Fruit fly (Drosophila melanogaster) whole organism, embryonic: ENCODE measurements around the gene CG31347.

ENCODE experiments used
- Asciz ChIP-seq: fragments of 200-800 bp; sonication (Bioruptor generic); optimal IDR thresholded peaks from 2 replicates; lab custom pipeline; 2017; ENCODE audit warnings: missing biosample characterization, mild to moderate bottlenecking, missing genetic modification characterization, missing genetic modification reagents
- BtbVII ChIP-seq: fragments of 200-800 bp; sonication (Bioruptor generic); optimal IDR thresholded peaks from 3 replicates; lab custom pipeline; 2017; ENCODE audit warnings: missing biosample characterization, mild to moderate bottlenecking, missing genetic modification characterization
- CG10431 ChIP-seq: fragments of 200-800 bp; sonication (Bioruptor generic); optimal IDR thresholded peaks from 3 replicates; lab custom pipeline; 2018; ENCODE audit warnings: missing biosample characterization, mild to moderate bottlenecking, missing genetic modification characterization
- CG10654 ChIP-seq: fragments of 200-800 bp; sonication (Bioruptor generic); optimal IDR thresholded peaks from 2 replicates; lab custom pipeline; 2016; ENCODE audit warnings: missing biosample characterization, missing genetic modification characterization
- CG10959 ChIP-seq: fragments of 200-800 bp; sonication (Bioruptor generic); IDR thresholded peaks from 2 replicates; pipeline ENCODE4 v1.3.6; 2022; ENCODE audit warnings: missing biosample characterization, missing genetic modification characterization
- CG12155 ChIP-seq: fragments of 200-800 bp; sonication (Bioruptor generic); optimal IDR thresholded peaks from 3 replicates; lab custom pipeline; 2016; ENCODE audit warnings: missing biosample characterization, missing genetic modification characterization
- CG12659 ChIP-seq: fragments of 200-800 bp; sonication (Bioruptor generic); optimal IDR thresholded peaks from 3 replicates; lab custom pipeline; 2017; ENCODE audit warnings: mild to moderate bottlenecking, missing biosample characterization, missing genetic modification reagents, missing genetic modification characterization
- CG17361 ChIP-seq: fragments of 200-800 bp; sonication (Bioruptor generic); IDR thresholded peaks from 3 replicates; pipeline ENCODE4 v1.3.6; 2022; ENCODE audit warnings: missing biosample characterization, missing genetic modification characterization
- CG17802 ChIP-seq: fragments of 200-800 bp; sonication (Bioruptor generic); optimal IDR thresholded peaks from 2 replicates; lab custom pipeline; 2018; ENCODE audit warnings: missing biosample characterization, mild to moderate bottlenecking, missing genetic modification characterization, moderate library complexity
- CG3995 ChIP-seq: fragments of 200-800 bp; sonication (Bioruptor generic); optimal IDR thresholded peaks from 3 replicates; lab custom pipeline; 2016; ENCODE audit warnings: missing biosample characterization, missing genetic modification characterization
- CG4282 ChIP-seq: fragments of 200-800 bp; sonication (Bioruptor generic); optimal IDR thresholded peaks from 2 replicates; lab custom pipeline; 2016; ENCODE audit warnings: missing biosample characterization, missing genetic modification characterization
- CG7928 ChIP-seq: fragments of 200-800 bp; sonication (Bioruptor generic); optimal IDR thresholded peaks from 2 replicates; lab custom pipeline; 2017; ENCODE audit warnings: missing biosample characterization, mild to moderate bottlenecking, missing genetic modification characterization
- CG8290 ChIP-seq, 3 experiments: fragments of 200-800 bp; sonication (Bioruptor generic); optimal IDR thresholded peaks; 2 replicates each; lab custom pipeline; 2016 to 2019; ENCODE audit warnings: missing biosample characterization in 3 of 3, missing genetic modification characterization in 3 of 3, mild to moderate bottlenecking in 2 of 3, moderate library complexity in 1 of 3
- CG9932 ChIP-seq: fragments of 200-800 bp; sonication (Bioruptor generic); IDR thresholded peaks from 2 replicates; pipeline ENCODE4 v1.3.6; 2022; ENCODE audit warnings: missing biosample characterization, missing genetic modification characterization
- D ChIP-seq, 2 experiments: fragments of 200-800 bp in 1 of 2; fragments of >200 bp in 1 of 2; sonication (Bioruptor generic) in 1 of 2; optimal IDR thresholded peaks; 2 replicates in 1 of 2; 3 replicates in 1 of 2; lab custom pipeline; 2017; ENCODE audit warnings: mild to moderate bottlenecking in 1 of 2, missing biosample characterization in 1 of 2, missing genetic modification characterization in 1 of 2, missing genetic modification reagents in 1 of 2
- Dfd ChIP-seq, 2 experiments: fragments of >200 bp; optimal IDR thresholded peaks; 2 replicates each; lab custom pipeline; 2017; ENCODE audit warnings: missing biosample characterization in 2 of 2, missing genetic modification characterization in 2 of 2
- ERR ChIP-seq: fragments of 200-800 bp; sonication (Bioruptor generic); optimal IDR thresholded peaks from 2 replicates; lab custom pipeline; 2016; ENCODE audit warnings: missing biosample characterization, missing genetic modification characterization
- Ets65A ChIP-seq: fragments of 200-800 bp; sonication (Bioruptor generic); peaks from one replicate; lab custom pipeline; 2016; ENCODE audit warnings: missing biosample characterization, missing genetic modification characterization
- Gsc ChIP-seq: fragments of 200-800 bp; sonication (Bioruptor generic); IDR thresholded peaks from 2 replicates; pipeline ENCODE4 v1.3.6; 2022; ENCODE audit warnings: missing biosample characterization, missing genetic modification characterization
- HLH3B ChIP-seq: fragments of 200-800 bp; sonication (Bioruptor generic); IDR thresholded peaks from 2 replicates; pipeline ENCODE4 v1.3.6; 2022; ENCODE audit warnings: missing biosample characterization, missing genetic modification characterization
- MBD-R2 ChIP-seq: fragments of 200-800 bp; sonication (Bioruptor generic); IDR thresholded peaks from 2 replicates; pipeline ENCODE4 v1.3.6; 2022; ENCODE audit warnings: missing biosample characterization, missing genetic modification characterization
- Mad ChIP-seq: fragments of 200-800 bp; sonication (Bioruptor generic); optimal IDR thresholded peaks from 2 replicates; lab custom pipeline; 2016; ENCODE audit warnings: missing biosample characterization, missing genetic modification characterization
- NC2α ChIP-seq: fragments of 200-800 bp; sonication (Bioruptor generic); optimal IDR thresholded peaks from 2 replicates; lab custom pipeline; 2016; ENCODE audit warnings: missing biosample characterization, missing genetic modification characterization
- Nf-YC ChIP-seq: fragments of 200-800 bp; optimal IDR thresholded peaks from 3 replicates; lab custom pipeline; 2019; ENCODE audit warnings: missing biosample characterization, mild to moderate bottlenecking, missing genetic modification characterization, moderate library complexity
- Opbp ChIP-seq: fragments of 200-800 bp; sonication (Bioruptor generic); IDR thresholded peaks from 3 replicates; pipeline ENCODE4 v1.3.6; 2022; ENCODE audit warnings: missing biosample characterization, missing genetic modification characterization; ENCODE audit not compliant: partially characterized antibody
- Rx ChIP-seq: fragments of 200-800 bp; sonication (Bioruptor generic); IDR thresholded peaks from 2 replicates; pipeline ENCODE4 v1.3.6; 2022; ENCODE audit warnings: missing biosample characterization, missing genetic modification characterization
- Usf ChIP-seq: fragments of 200-800 bp; sonication (Bioruptor generic); optimal IDR thresholded peaks from 2 replicates; lab custom pipeline; 2017; ENCODE audit warnings: missing genotype, missing biosample characterization, missing genetic modification characterization
- bcd ChIP-seq: fragments of 200-800 bp; sonication (Bioruptor generic); optimal IDR thresholded peaks from 2 replicates; lab custom pipeline; 2017; ENCODE audit warnings: missing biosample characterization, mild to moderate bottlenecking, missing genetic modification characterization
- cwo ChIP-seq: fragments of 200-800 bp; sonication (Bioruptor generic); optimal IDR thresholded peaks from 3 replicates; lab custom pipeline; 2017; ENCODE audit warnings: missing biosample characterization, missing genetic modification characterization, mild to moderate bottlenecking, moderate library complexity, missing genetic modification reagents
- dati ChIP-seq: fragments of 200-800 bp; sonication (Bioruptor generic); IDR thresholded peaks from 2 replicates; pipeline ENCODE4 v1.3.6; 2022; ENCODE audit warnings: missing biosample characterization, missing genetic modification characterization
- gt ChIP-seq: fragments of 200-800 bp; sonication (Bioruptor generic); IDR thresholded peaks from 2 replicates; pipeline ENCODE4 v1.3.6; 2022; ENCODE audit warnings: missing biosample characterization, missing genetic modification characterization
- hkb ChIP-seq, 2 experiments: fragments of 200-800 bp in 1 of 2; fragments of >200 bp in 1 of 2; sonication (Bioruptor generic) in 1 of 2; IDR thresholded peaks in 1 of 2; optimal IDR thresholded peaks in 1 of 2; 2 replicates each; pipeline versions ENCODE4 v1.3.6 to Lab custom; 2017 to 2022; ENCODE audit warnings: missing biosample characterization in 1 of 2, missing genetic modification characterization in 1 of 2
- kah ChIP-seq: fragments of 200-800 bp; sonication (Bioruptor generic); optimal IDR thresholded peaks from 2 replicates; lab custom pipeline; 2018; ENCODE audit warnings: missing biosample characterization, mild to moderate bottlenecking, missing genetic modification characterization
- kni ChIP-seq: fragments of 200-800 bp; sonication (Bioruptor generic); optimal IDR thresholded peaks from 3 replicates; lab custom pipeline; 2017; ENCODE audit warnings: mild to moderate bottlenecking, missing biosample characterization, missing genetic modification reagents, missing genetic modification characterization
- nerfin-1 ChIP-seq: fragments of 200-800 bp; sonication (Bioruptor generic); optimal IDR thresholded peaks from 3 replicates; lab custom pipeline; 2019; ENCODE audit warnings: missing biosample characterization, mild to moderate bottlenecking, missing genetic modification characterization, moderate library complexity
- onecut ChIP-seq: fragments of 200-800 bp; sonication (Bioruptor generic); IDR thresholded peaks from 2 replicates; pipeline ENCODE4 v1.3.6; 2022; ENCODE audit warnings: missing biosample characterization, missing genetic modification characterization
- pzg ChIP-seq: fragments of 200-800 bp; sonication (Bioruptor generic); optimal IDR thresholded peaks from 3 replicates; lab custom pipeline; 2018; ENCODE audit warnings: missing biosample characterization, mild to moderate bottlenecking, missing genetic modification characterization, moderate library complexity
- run ChIP-seq: fragments of 200-800 bp; sonication (Bioruptor generic); optimal IDR thresholded peaks from 3 replicates; lab custom pipeline; 2018; ENCODE audit warnings: missing biosample characterization, mild to moderate bottlenecking, missing genetic modification characterization
- seq ChIP-seq: fragments of 200-800 bp; sonication (Bioruptor generic); IDR thresholded peaks from 2 replicates; pipeline ENCODE4 v1.3.6; 2022; ENCODE audit warnings: missing biosample characterization, missing genetic modification characterization
- sima ChIP-seq: fragments of 200-800 bp; sonication (Bioruptor generic); optimal IDR thresholded peaks from 2 replicates; lab custom pipeline; 2016; ENCODE audit warnings: missing biosample characterization, missing genetic modification characterization
- sna ChIP-seq: fragments of 200-800 bp; sonication (Bioruptor generic); IDR thresholded peaks from 2 replicates; pipeline ENCODE4 v1.3.6; 2022; ENCODE audit warnings: missing biosample characterization, missing genetic modification characterization; ENCODE audit not compliant: partially characterized antibody
- so ChIP-seq: fragments of 200-800 bp; sonication (Bioruptor generic); IDR thresholded peaks from 3 replicates; pipeline ENCODE4 v1.3.6; 2022; ENCODE audit warnings: missing biosample characterization, missing genetic modification characterization
- sr ChIP-seq: fragments of 200-800 bp; sonication (Bioruptor generic); IDR thresholded peaks from 3 replicates; pipeline ENCODE4 v1.3.6; 2022; ENCODE audit warnings: missing biosample characterization, missing genetic modification characterization
- vvl ChIP-seq: fragments of 200-800 bp; sonication (Bioruptor generic); IDR thresholded peaks from 2 replicates; pipeline ENCODE4 v1.3.6; 2022; ENCODE audit warnings: missing biosample characterization, missing genetic modification characterization
- zfh1 ChIP-seq: fragments of 200-800 bp; sonication (Bioruptor generic); IDR thresholded peaks from 3 replicates; pipeline ENCODE4 v1.3.6; 2022; ENCODE audit warnings: missing biosample characterization, missing genetic modification characterization

CG31347 gene

DNA sequence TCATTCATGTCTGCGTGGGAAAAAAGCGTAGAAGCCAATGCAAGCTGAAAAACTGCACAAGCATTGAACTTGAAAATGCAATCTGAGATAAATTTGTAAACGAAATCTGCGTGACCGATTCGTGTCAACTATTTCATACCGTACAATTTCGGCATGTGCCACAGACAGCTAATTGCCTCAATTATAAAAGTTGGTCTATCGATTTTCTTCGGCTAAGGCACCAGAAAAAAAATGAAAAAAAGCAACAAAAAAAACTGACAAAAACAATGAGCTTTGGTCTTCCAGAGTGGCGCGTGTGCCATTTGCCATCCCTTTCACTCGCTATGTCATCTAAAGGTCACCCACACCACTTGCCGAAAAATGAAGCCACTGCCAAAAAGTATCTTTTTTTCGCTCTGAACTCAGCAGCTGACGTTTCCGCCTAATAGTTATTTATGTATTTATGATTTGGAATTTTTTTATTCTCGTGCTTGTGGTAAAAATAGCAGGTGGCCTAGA is 26.2 kb upstream of the CG31347 start (continued):
- TF ChIP-seq dati (no peak), ERR (GFP tag; lab: Kevin White, UChicago) (peak; percentile 93)

DNA sequence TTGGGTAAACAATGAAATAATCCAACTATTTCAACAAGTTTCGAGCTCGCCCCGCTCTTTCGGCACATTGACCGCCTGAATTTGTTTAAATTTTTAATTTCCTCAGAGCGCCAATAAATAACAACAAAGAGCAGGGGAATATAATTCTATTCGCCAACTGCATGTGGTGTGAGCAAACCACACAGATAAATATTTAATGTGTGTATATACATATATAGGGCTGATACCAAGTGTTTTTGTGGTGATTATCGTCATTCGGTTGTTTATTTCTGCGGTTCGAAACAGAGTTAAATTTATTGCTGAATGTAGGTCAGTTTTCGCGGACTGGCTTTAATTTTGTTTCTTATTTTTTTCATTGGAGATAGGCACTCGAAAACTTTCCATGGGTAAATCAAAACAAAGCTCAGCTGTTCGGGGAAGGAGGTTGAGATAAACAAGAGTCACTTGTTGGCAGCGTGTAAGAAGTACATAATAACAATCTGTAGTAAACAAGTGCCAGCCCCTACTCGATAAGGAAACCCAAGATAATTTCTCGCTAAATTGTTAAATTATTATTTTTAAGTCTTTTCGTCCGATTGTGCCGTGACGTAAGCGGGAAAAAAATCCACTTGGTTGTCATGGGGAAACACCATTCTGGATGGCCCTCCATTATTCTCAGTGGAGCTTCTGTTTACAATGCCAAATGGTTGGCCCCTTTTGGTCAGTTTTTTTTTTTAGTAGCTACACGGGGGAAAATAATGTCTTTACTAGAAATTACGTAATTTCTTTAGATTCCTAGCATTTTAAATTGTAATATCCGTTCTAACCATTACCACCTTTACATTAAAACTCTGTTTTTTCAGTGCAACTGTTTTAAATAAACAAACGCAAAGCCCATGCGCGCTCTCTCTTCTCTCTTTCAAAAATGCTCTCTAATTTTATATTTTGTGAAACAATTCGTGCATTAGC is 25.5 kb upstream of the CG31347 start:
- TF ChIP-seq Mad (GFP tag; lab: Kevin White, UChicago) (no peak), seq (GFP tag; lab: Robert Waterston, UW) (peak; percentile 62; the same call in 1 of the 2 replicates), onecut (GFP tag; lab: Robert Waterston, UW) (no peak), Asciz (GFP tag; lab: Kevin White, UChicago) (peak; percentile 21), kah (GFP tag; lab: Kevin White, UChicago) (no peak), zfh1 (GFP tag; lab: Robert Waterston, UW) (peak; percentile 62), Ets65A (GFP tag; lab: Kevin White, UChicago) (peak; percentile 66), CG10431 (GFP tag; lab: Kevin White, UChicago) (no peak), Nf-YC (tag; lab: Kevin White, UChicago) (no peak), CG17361 (GFP tag; lab: Robert Waterston, UW) (no peak; the same call in 1 of the 3 replicates), so (no peak; the same call in 2 of the 3 replicates), Dfd (GFP tag; optimal IDR thresholded peaks at IDR 0.05; lab: Kevin White, UChicago) (no peak), D (optimal IDR thresholded peaks at IDR 0.05; lab: Kevin White, UChicago) (no peak), D (GFP tag; optimal IDR thresholded peaks at IDR 0.05; lab: Kevin White, UChicago) (no peak), vvl (peak; percentile 74), gt (GFP tag; lab: Robert Waterston, UW) (no peak), bcd (GFP tag; lab: Kevin White, UChicago) (peak; percentile 35), CG4282 (GFP tag; lab: Kevin White, UChicago) (no peak), Gsc (no peak), kni (GFP tag; lab: Kevin White, UChicago) (no peak), CG12659 (peak; percentile 47), CG7928 (GFP tag; lab: Kevin White, UChicago) (no peak), CG9932 (peak; percentile 64), Rx (peak; percentile 46; the same call in 1 of the 2 replicates), BtbVII (no peak), sima (GFP tag; lab: Kevin White, UChicago) (no peak), run (tag; lab: Kevin White, UChicago) (peak; percentile 25), CG8290 (GFP tag; optimal IDR thresholded peaks at IDR 0.05; lab: Kevin White, UChicago) (no peak), CG8290 (tag; optimal IDR thresholded peaks at IDR 0.05; lab: Kevin White, UChicago) (no peak), CG3995 (GFP tag; lab: Kevin White, UChicago) (no peak), hkb (optimal IDR thresholded peaks at IDR 0.05; lab: Kevin White, UChicago) (no peak), hkb (GFP tag; IDR thresholded peaks at IDR 0.05; lab: Robert Waterston, UW) (peak; percentile 79), pzg (GFP tag; lab: Kevin White, UChicago) (no peak), Opbp (GFP tag; lab: Robert Waterston, UW) (no peak), nerfin-1 (tag; lab: Kevin White, UChicago) (no peak), CG10959 (no peak), cwo (GFP tag; lab: Kevin White, UChicago) (peak; percentile 51), MBD-R2 (no peak; the same call in 1 of the 2 replicates), NC2α (GFP tag; lab: Kevin White, UChicago) (peak; percentile 41), CG10654 (GFP tag; lab: Kevin White, UChicago) (peak; percentile 50), HLH3B (GFP tag; lab: Robert Waterston, UW) (peak; percentile 69), CG17802 (tag; lab: Kevin White, UChicago) (no peak), sna (GFP tag; lab: Robert Waterston, UW) (no peak), sr (GFP tag; lab: Robert Waterston, UW) (no peak), Usf (GFP tag; lab: Kevin White, UChicago) (no peak), CG12155 (GFP tag; lab: Kevin White, UChicago) (peak; percentile 41)
